Worm (Caenorhabditis elegans): ENCODE data around the gene F47B10.3.

DNA sequence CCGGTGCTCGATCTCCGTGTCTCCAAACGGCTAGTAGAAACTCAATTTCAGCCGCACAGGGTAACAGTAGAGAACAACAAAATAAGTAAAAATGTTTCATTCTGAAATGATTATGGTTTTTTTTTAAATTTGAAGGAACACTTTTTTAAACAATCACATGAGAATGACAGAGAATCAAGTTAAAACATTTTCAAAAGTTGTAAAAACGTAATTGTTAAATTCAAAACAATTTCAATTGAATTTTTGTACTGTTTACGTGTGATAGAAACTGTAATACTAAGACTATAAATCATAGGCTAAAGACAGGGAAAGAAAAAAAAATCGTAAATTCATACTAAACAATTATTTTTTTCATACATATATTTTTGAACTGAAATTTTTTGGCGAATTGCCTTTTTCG lies 49.3 kb downstream of the F47B10.3 start, which contains the start of gene pho-7:
- TF ChIP-seq dao-5 (tag; optimal IDR thresholded peaks at IDR 0.05) = no peak
- no peak for TF ChIP-seq him-1 (tag; optimal IDR thresholded peaks at IDR 0.05)
- TF ChIP-seq W03F9.2 (tag; optimal IDR thresholded peaks at IDR 0.05) = no peak

Measured in whole organism, L4/young adult.